Fruit fly (Drosophila melanogaster) whole organism, embryonic: ENCODE measurements around the gene CG2875.
A peak's percentile ranks its signal among the peaks of the same experiment; 100 is the strongest.

ENCODE experiments used
- CG10209 ChIP-seq: fragments of 200-800 bp; sonication (Bioruptor generic); optimal IDR thresholded peaks from 3 replicates; lab custom pipeline; 2017; ENCODE audit warnings: missing biosample characterization, mild to moderate bottlenecking, missing genetic modification characterization, missing genetic modification reagents
- CG10321 ChIP-seq: fragments of 200-800 bp; sonication (Bioruptor generic); IDR thresholded peaks from 2 replicates; pipeline ENCODE4 v1.3.6; 2022; ENCODE audit warnings: missing biosample characterization, missing genetic modification characterization
- CG10431 ChIP-seq: fragments of 200-800 bp; sonication (Bioruptor generic); optimal IDR thresholded peaks from 3 replicates; lab custom pipeline; 2018; ENCODE audit warnings: missing biosample characterization, mild to moderate bottlenecking, missing genetic modification characterization
- CG11398 ChIP-seq: fragments of 200-800 bp; sonication (Bioruptor generic); optimal IDR thresholded peaks from 2 replicates; lab custom pipeline; 2016; ENCODE audit warnings: missing biosample characterization, missing genetic modification characterization
- CG11456 ChIP-seq: fragments of 200-800 bp; sonication (Bioruptor generic); IDR thresholded peaks from 3 replicates; pipeline ENCODE4 v1.3.6; 2022; ENCODE audit warnings: missing biosample characterization, missing genetic modification characterization
- CG11504 ChIP-seq: fragments of 200-800 bp; sonication (Bioruptor generic); optimal IDR thresholded peaks from 3 replicates; lab custom pipeline; 2019; ENCODE audit warnings: missing biosample characterization, mild to moderate bottlenecking, missing genetic modification characterization, moderate library complexity
- CG11723 ChIP-seq: fragments of 200-800 bp; sonication (Bioruptor generic); optimal IDR thresholded peaks from 2 replicates; lab custom pipeline; 2017; ENCODE audit warnings: missing biosample characterization, mild to moderate bottlenecking, missing genetic modification characterization
- CG13123 ChIP-seq: fragments of 200-800 bp; sonication (Bioruptor generic); optimal IDR thresholded peaks from 2 replicates; lab custom pipeline; 2016; ENCODE audit warnings: missing biosample characterization, missing genetic modification characterization
- CG14860 ChIP-seq: fragments of 200-800 bp; sonication (Bioruptor generic); IDR thresholded peaks from 3 replicates; pipeline ENCODE4 v1.3.6; 2022; ENCODE audit warnings: missing biosample characterization, missing genetic modification characterization; ENCODE audit not compliant: partially characterized antibody
- CG15269 ChIP-seq: fragments of 200-800 bp; sonication (Bioruptor generic); optimal IDR thresholded peaks from 2 replicates; lab custom pipeline; 2018; ENCODE audit warnings: missing biosample characterization, mild to moderate bottlenecking, missing genetic modification characterization, moderate library complexity
- CG1602 ChIP-seq: fragments of 200-800 bp; sonication (Bioruptor generic); optimal IDR thresholded peaks from 3 replicates; lab custom pipeline; 2016; ENCODE audit warnings: missing biosample characterization, missing genetic modification characterization
- CG2116 ChIP-seq: fragments of 200-800 bp; sonication (Bioruptor generic); optimal IDR thresholded peaks from 3 replicates; lab custom pipeline; 2018; ENCODE audit warnings: missing biosample characterization, mild to moderate bottlenecking, missing genetic modification characterization
- CG2199 ChIP-seq: fragments of 200-800 bp; sonication (Bioruptor generic); IDR thresholded peaks from 3 replicates; pipeline ENCODE4 v1.3.6; 2022; ENCODE audit warnings: missing biosample characterization, missing genetic modification characterization
- CG31388 ChIP-seq: fragments of 200-800 bp; sonication (Bioruptor generic); optimal IDR thresholded peaks from 2 replicates; lab custom pipeline; 2016; ENCODE audit warnings: missing biosample characterization, missing genetic modification characterization
- CG3163 ChIP-seq: fragments of 200-800 bp; sonication (Bioruptor generic); optimal IDR thresholded peaks from 3 replicates; lab custom pipeline; 2016; ENCODE audit warnings: missing biosample characterization, missing genetic modification characterization
- CG7786 ChIP-seq: fragments of 200-800 bp; sonication (Bioruptor generic); optimal IDR thresholded peaks from 2 replicates; lab custom pipeline; 2016; ENCODE audit warnings: missing biosample characterization, missing genetic modification characterization
- CG8281 ChIP-seq: fragments of 200-800 bp; sonication (Bioruptor generic); optimal IDR thresholded peaks from 2 replicates; lab custom pipeline; 2018; ENCODE audit warnings: missing biosample characterization, mild to moderate bottlenecking, missing genetic modification characterization, moderate library complexity
- CG9797 ChIP-seq: fragments of 200-800 bp; sonication (Bioruptor generic); optimal IDR thresholded peaks from 3 replicates; lab custom pipeline; 2018; ENCODE audit warnings: missing biosample characterization, mild to moderate bottlenecking, missing genetic modification characterization
- Fer1 ChIP-seq: fragments of 200-800 bp; sonication (Bioruptor generic); optimal IDR thresholded peaks from 2 replicates; lab custom pipeline; 2017; ENCODE audit warnings: missing biosample characterization, mild to moderate bottlenecking, missing genetic modification characterization
- HLH3B ChIP-seq: fragments of 200-800 bp; sonication (Bioruptor generic); IDR thresholded peaks from 2 replicates; pipeline ENCODE4 v1.3.6; 2022; ENCODE audit warnings: missing biosample characterization, missing genetic modification characterization
- Hey ChIP-seq: fragments of 200-800 bp; sonication (Bioruptor generic); optimal IDR thresholded peaks from 3 replicates; lab custom pipeline; 2018; ENCODE audit warnings: missing biosample characterization, mild to moderate bottlenecking, missing genetic modification characterization
- HmgD ChIP-seq: fragments of 200-800 bp; sonication (Bioruptor generic); optimal IDR thresholded peaks from 3 replicates; lab custom pipeline; 2016; ENCODE audit warnings: missing biosample characterization, missing genetic modification characterization
- Jarid2 ChIP-seq: fragments of 200-800 bp; sonication (Bioruptor generic); optimal IDR thresholded peaks from 3 replicates; lab custom pipeline; 2017; ENCODE audit warnings: mild to moderate bottlenecking, missing biosample characterization, missing genetic modification reagents, missing genetic modification characterization
- Mad ChIP-seq: fragments of 200-800 bp; sonication (Bioruptor generic); optimal IDR thresholded peaks from 2 replicates; lab custom pipeline; 2016; ENCODE audit warnings: missing biosample characterization, missing genetic modification characterization
- NC2β ChIP-seq: fragments of 200-800 bp; sonication (Bioruptor generic); optimal IDR thresholded peaks from 2 replicates; lab custom pipeline; 2016; ENCODE audit warnings: missing biosample characterization, missing genetic modification characterization
- NfI ChIP-seq: fragments of 200-800 bp; sonication (Bioruptor generic); optimal IDR thresholded peaks from 3 replicates; lab custom pipeline; 2018; ENCODE audit warnings: missing biosample characterization, mild to moderate bottlenecking, missing genetic modification characterization, moderate library complexity
- Rfx ChIP-seq: fragments of 200-800 bp; sonication (Bioruptor generic); IDR thresholded peaks from 2 replicates; pipeline ENCODE4 v1.3.6; 2022; ENCODE audit warnings: missing biosample characterization, missing genetic modification characterization
- Sin3A ChIP-seq: fragments of >200 bp; optimal IDR thresholded peaks from 2 replicates; lab custom pipeline; 2018
- Sox102F ChIP-seq: fragments of 200-800 bp; sonication (Bioruptor generic); optimal IDR thresholded peaks from 2 replicates; lab custom pipeline; 2018; ENCODE audit warnings: missing biosample characterization, mild to moderate bottlenecking, missing genetic modification characterization, moderate library complexity
- ara ChIP-seq: fragments of 200-800 bp; sonication (Bioruptor generic); IDR thresholded peaks from 2 replicates; pipeline ENCODE4 v1.3.6; 2022; ENCODE audit warnings: missing biosample characterization, missing genetic modification characterization
- bcd ChIP-seq: fragments of 200-800 bp; sonication (Bioruptor generic); optimal IDR thresholded peaks from 2 replicates; lab custom pipeline; 2017; ENCODE audit warnings: missing biosample characterization, mild to moderate bottlenecking, missing genetic modification characterization
- chn ChIP-seq: fragments of 200-800 bp; sonication (Bioruptor generic); optimal IDR thresholded peaks from 2 replicates; lab custom pipeline; 2016; ENCODE audit warnings: missing biosample characterization, missing genetic modification characterization
- danr ChIP-seq: fragments of 200-800 bp; sonication (Bioruptor generic); IDR thresholded peaks from 2 replicates; pipeline ENCODE4 v1.3.6; 2022; ENCODE audit warnings: missing biosample characterization, missing genetic modification characterization
- dati ChIP-seq: fragments of 200-800 bp; sonication (Bioruptor generic); IDR thresholded peaks from 2 replicates; pipeline ENCODE4 v1.3.6; 2022; ENCODE audit warnings: missing biosample characterization, missing genetic modification characterization
- dpn ChIP-seq, 2 experiments: fragments of 200-800 bp; sonication (Bioruptor generic); optimal IDR thresholded peaks; 3 replicates each; lab custom pipeline; 2016; ENCODE audit warnings: missing biosample characterization in 2 of 2, missing genetic modification characterization in 2 of 2
- fd3F ChIP-seq: fragments of 200-800 bp; sonication (Bioruptor generic); optimal IDR thresholded peaks from 2 replicates; lab custom pipeline; 2018; ENCODE audit warnings: missing biosample characterization, mild to moderate bottlenecking, missing genetic modification characterization, moderate library complexity
- gcm ChIP-seq: fragments of 200-800 bp; sonication (Bioruptor generic); optimal IDR thresholded peaks from 2 replicates; lab custom pipeline; 2019; ENCODE audit warnings: missing biosample characterization, mild to moderate bottlenecking, missing genetic modification characterization, moderate library complexity
- gem ChIP-seq: fragments of 200-800 bp; sonication (Bioruptor generic); optimal IDR thresholded peaks from 2 replicates; lab custom pipeline; 2019; ENCODE audit warnings: missing biosample characterization, mild to moderate bottlenecking, missing genetic modification characterization, moderate library complexity
- grau ChIP-seq: fragments of 200-800 bp; optimal IDR thresholded peaks from 3 replicates; lab custom pipeline; 2019; ENCODE audit warnings: missing biosample characterization, mild to moderate bottlenecking, missing genetic modification characterization, moderate library complexity
- her ChIP-seq: fragments of 200-800 bp; sonication (Bioruptor generic); optimal IDR thresholded peaks from 2 replicates; lab custom pipeline; 2016; ENCODE audit warnings: missing biosample characterization, missing genetic modification characterization
- insv ChIP-seq, 2 experiments: fragments of 200-800 bp; sonication (Bioruptor generic); optimal IDR thresholded peaks; 3 replicates each; lab custom pipeline; 2016 to 2018; ENCODE audit warnings: missing biosample characterization in 2 of 2, missing genetic modification characterization in 2 of 2
- jumu ChIP-seq: fragments of 200-800 bp; sonication (Bioruptor generic); optimal IDR thresholded peaks from 3 replicates; lab custom pipeline; 2016; ENCODE audit warnings: missing biosample characterization, missing genetic modification characterization
- kni ChIP-seq: fragments of 200-800 bp; sonication (Bioruptor generic); optimal IDR thresholded peaks from 3 replicates; lab custom pipeline; 2017; ENCODE audit warnings: mild to moderate bottlenecking, missing biosample characterization, missing genetic modification reagents, missing genetic modification characterization
- nerfin-1 ChIP-seq: fragments of 200-800 bp; sonication (Bioruptor generic); optimal IDR thresholded peaks from 3 replicates; lab custom pipeline; 2019; ENCODE audit warnings: missing biosample characterization, mild to moderate bottlenecking, missing genetic modification characterization, moderate library complexity
- pan ChIP-seq, 4 experiments: fragments of >200 bp in 3 of 4; fragments of 200-800 bp in 1 of 4; sonication (Bioruptor generic) in 1 of 4; optimal IDR thresholded peaks in 3 of 4; IDR thresholded peaks in 1 of 4; 2 replicates each; pipeline versions ENCODE4 v1.3.6 to Lab custom; 2017 to 2022; ENCODE audit warnings: missing biosample characterization in 2 of 4, missing genetic modification characterization in 2 of 4, mixed read lengths in 1 of 4
- phol ChIP-seq: fragments of 200-800 bp; sonication (Bioruptor generic); optimal IDR thresholded peaks from 3 replicates; lab custom pipeline; 2018; ENCODE audit warnings: missing biosample characterization, mild to moderate bottlenecking, missing genetic modification characterization, moderate library complexity
- sens-2 ChIP-seq: fragments of 200-800 bp; sonication (Bioruptor generic); IDR thresholded peaks from 2 replicates; pipeline ENCODE4 v1.3.6; 2022; ENCODE audit warnings: missing biosample characterization, missing genetic modification characterization
- stc ChIP-seq: fragments of 200-800 bp; sonication (Bioruptor generic); IDR thresholded peaks from 2 replicates; pipeline ENCODE4 v1.3.6; 2022; ENCODE audit warnings: missing biosample characterization, missing genetic modification characterization
- unpg ChIP-seq: fragments of 200-800 bp; sonication (Bioruptor generic); optimal IDR thresholded peaks from 3 replicates; lab custom pipeline; 2018; ENCODE audit warnings: missing biosample characterization, mild to moderate bottlenecking, missing genetic modification characterization, moderate library complexity
- yki ChIP-seq: fragments of >200 bp; optimal IDR thresholded peaks from 3 replicates; lab custom pipeline; 2018
- zf30C ChIP-seq: fragments of 200-800 bp; sonication (Bioruptor generic); optimal IDR thresholded peaks from 3 replicates; lab custom pipeline; 2018; ENCODE audit warnings: missing biosample characterization, mild to moderate bottlenecking, missing genetic modification characterization

The CG2875 gene

DNA sequence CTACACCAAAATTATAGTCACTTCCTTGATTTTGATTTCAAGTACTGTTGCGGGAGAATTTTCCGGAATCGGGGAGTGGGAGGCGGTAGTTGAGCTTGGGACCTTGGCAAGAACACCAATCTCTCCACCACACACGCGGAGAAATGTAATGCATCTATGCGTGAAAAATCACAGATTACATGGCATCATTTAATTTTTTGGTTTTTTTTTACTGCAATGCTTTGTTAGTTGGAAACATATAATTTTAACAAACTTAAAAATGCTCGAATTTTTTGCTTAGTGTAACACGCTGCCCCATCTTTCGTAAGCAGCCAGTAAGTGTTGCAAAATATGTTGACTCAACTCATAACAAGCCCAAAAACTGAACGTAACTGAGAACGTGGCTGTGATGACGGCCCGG is 24.9 kb downstream of the CG2875 start (continued):
- TF ChIP-seq phol (peak; percentile 3), danr (no peak), HmgD (GFP tag; lab: Kevin White, UChicago) (no peak), dati (GFP tag; lab: Robert Waterston, UW) (no peak), CG10321 (no peak), CG11723 (GFP tag; lab: Kevin White, UChicago) (no peak), CG11398 (GFP tag; lab: Kevin White, UChicago) (no peak), her (GFP tag; lab: Kevin White, UChicago) (no peak), ara (GFP tag; lab: Robert Waterston, UW) (no peak), kni (GFP tag; lab: Kevin White, UChicago) (no peak), CG9797 (GFP tag; lab: Kevin White, UChicago) (no peak), Hey (tag; lab: Kevin White, UChicago) (no peak), CG7786 (peak; percentile 26), jumu (GFP tag; lab: Kevin White, UChicago) (no peak), bcd (peak; percentile 28), CG11504 (peak; percentile 53), CG13123 (no peak), grau (tag; lab: Kevin White, UChicago) (peak; percentile 0), Mad (no peak), fd3F (no peak), pan (optimal IDR thresholded peaks at IDR 0.05; lab: Kevin White, UChicago) (no peak), pan (GFP tag; optimal IDR thresholded peaks at IDR 0.05 in 1 of 2, IDR thresholded peaks at IDR 0.05 in 1 of 2) (peak in 1 of 2 experiments; percentile 6), CG11456 (GFP tag; lab: Robert Waterston, UW) (no peak), Fer1 (GFP tag; lab: Kevin White, UChicago) (peak; percentile 10), stc (GFP tag; lab: Robert Waterston, UW) (0 out of 2 replicates have a peak, but pooled peaks have one; percentile 45), zf30C (GFP tag; lab: Kevin White, UChicago) (no peak), Jarid2 (GFP tag; lab: Kevin White, UChicago) (no peak), CG15269 (peak; percentile 20), CG10209 (GFP tag; lab: Kevin White, UChicago) (peak; percentile 26), CG8281 (tag; lab: Kevin White, UChicago) (no peak), insv (GFP tag; optimal IDR thresholded peaks at IDR 0.05; lab: Kevin White, UChicago) (no peak), HLH3B (GFP tag; lab: Robert Waterston, UW) (peak; percentile 30; the same call in 1 of the 2 replicates), gcm (no peak), CG10431 (no peak), dpn (GFP tag; optimal IDR thresholded peaks at IDR 0.05; lab: Kevin White, UChicago) (peak in 1 of 2 experiments; percentile 14), CG2116 (GFP tag; lab: Kevin White, UChicago) (no peak), CG3163 (no peak), Rfx (peak; percentile 31; the same call in 1 of the 2 replicates), CG14860 (GFP tag; lab: Robert Waterston, UW) (no peak), chn (peak; percentile 9), Sin3A (lab: Kevin White, UChicago) (no peak), CG2199 (no peak), NfI (GFP tag; lab: Kevin White, UChicago) (peak; percentile 8), unpg (GFP tag; lab: Kevin White, UChicago) (peak; percentile 3), gem (tag; lab: Kevin White, UChicago) (peak; percentile 48), CG1602 (GFP tag; lab: Kevin White, UChicago) (no peak), CG31388 (GFP tag; lab: Kevin White, UChicago) (no peak), nerfin-1 (no peak), NC2β (GFP tag; lab: Kevin White, UChicago) (no peak), yki (lab: Kevin White, UChicago) (no peak), sens-2 (GFP tag; lab: Robert Waterston, UW) (no peak), Sox102F (GFP tag; lab: Kevin White, UChicago) (peak; percentile 34)
